Worm (Caenorhabditis elegans) whole organism, L4 larva: ENCODE results near the gene C33A12.19.

Experiments used
- F44E2.7 ChIP-seq: fragments of 200-800 bp; sonication (Bioruptor generic); IDR thresholded peaks from 2 replicates; pipeline ENCODE4 v2.1.2; 2022; ENCODE audit warnings: missing genetic modification characterization, missing compliant biosample characterization
- ctbp-1 ChIP-seq: fragments of 200-800 bp; sonication (Bioruptor generic); IDR thresholded peaks from 2 replicates; pipeline ENCODE4 v1.3.6; 2022; ENCODE audit warnings: missing genetic modification reagents, missing genetic modification characterization, missing compliant biosample characterization
- hif-1 ChIP-seq, 2 experiments: sonication (generic microtip); optimal IDR thresholded peaks; 2 replicates each; lab custom pipeline; 2016 to 2017; ENCODE audit warnings: missing compliant biosample characterization in 2 of 2, missing genetic modification characterization in 2 of 2, missing genetic modification reagents in 2 of 2, missing genotype in 2 of 2, mild to moderate bottlenecking in 1 of 2
- nhr-42 ChIP-seq: fragments of 200-800 bp; sonication (Bioruptor generic); IDR thresholded peaks from 2 replicates; pipeline ENCODE4 v1.3.6; 2022; ENCODE audit warnings: missing genetic modification characterization, missing compliant biosample characterization
- zag-1 ChIP-seq: fragments of 150-350 bp; optimal IDR thresholded peaks from 2 replicates; lab custom pipeline; 2014; ENCODE audit warnings: missing biosample characterization, missing genetic modification characterization

DNA sequence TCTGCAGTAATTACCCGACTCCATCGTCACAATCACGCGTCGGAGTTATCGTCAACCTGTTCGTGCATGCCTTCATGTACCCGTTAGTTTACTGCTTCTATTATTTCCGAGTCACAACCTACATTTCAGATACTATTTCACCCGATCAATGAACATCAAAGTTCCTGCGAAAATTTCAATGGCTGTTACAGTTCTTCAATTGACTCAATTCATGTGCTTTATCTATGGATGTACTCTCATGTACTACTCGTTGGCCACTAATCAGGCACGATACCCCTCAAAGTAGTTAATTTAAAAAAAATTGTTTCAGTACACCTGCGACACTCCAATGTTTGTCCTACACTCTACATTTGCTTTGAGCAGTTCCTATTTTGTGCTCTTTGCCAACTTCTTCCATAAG is 14.0 kb downstream of the C33A12.19 start:
- no peak for TF ChIP-seq nhr-42 (GFP tag; lab: Robert Waterston, UW)
- no peak for TF ChIP-seq F44E2.7
- TF ChIP-seq ctbp-1 (GFP tag; lab: Robert Waterston, UW): no peak
- no peak for TF ChIP-seq hif-1 (tag; optimal IDR thresholded peaks at IDR 0.05; lab: Kevin White, UChicago)
- TF ChIP-seq zag-1 (tag; lab: Kevin White, UChicago): no peak
